Worm (Caenorhabditis elegans) whole organism, late embryonic: ENCODE data around the gene fbxa-18.

Experiments
- F13H6.1 ChIP-seq: sonication (generic microtip); optimal IDR thresholded peaks from 2 replicates; lab custom pipeline; 2016; ENCODE audit warnings: missing genetic modification characterization, missing compliant biosample characterization
- K02D7.2 ChIP-seq: sonication (generic microtip); optimal IDR thresholded peaks from 2 replicates; lab custom pipeline; 2017; ENCODE audit warnings: mild to moderate bottlenecking, missing genetic modification characterization, missing compliant biosample characterization
- T23F11.4 ChIP-seq: fragments of 200-800 bp; sonication (Bioruptor generic); optimal IDR thresholded peaks from 2 replicates; lab custom pipeline; 2018; ENCODE audit warnings: mild to moderate bottlenecking, missing genetic modification characterization, missing compliant biosample characterization
- ahr-1 ChIP-seq: sonication (generic microtip); optimal IDR thresholded peaks from 2 replicates; lab custom pipeline; 2016; ENCODE audit warnings: missing genetic modification characterization, missing compliant biosample characterization
- ama-1 ChIP-seq: fragments of 150-350 bp; optimal IDR thresholded peaks from 2 replicates; lab custom pipeline; 2014
- ceh-14 ChIP-seq: sonication (generic microtip); optimal IDR thresholded peaks from 2 replicates; lab custom pipeline; 2016; ENCODE audit warnings: missing genotype, missing genetic modification characterization, missing compliant biosample characterization
- ceh-24 ChIP-seq: sonication (generic microtip); optimal IDR thresholded peaks from 2 replicates; lab custom pipeline; 2016; ENCODE audit warnings: mild to moderate bottlenecking, missing genetic modification characterization, missing compliant biosample characterization
- ceh-34 ChIP-seq: sonication (generic microtip); optimal IDR thresholded peaks from 2 replicates; lab custom pipeline; 2016; ENCODE audit warnings: mild to moderate bottlenecking, missing genetic modification characterization, missing compliant biosample characterization
- ceh-48 ChIP-seq: sonication (generic microtip); optimal IDR thresholded peaks from 2 replicates; lab custom pipeline; 2016; ENCODE audit warnings: missing genetic modification characterization, inconsistent platforms, missing compliant biosample characterization
- ceh-6 ChIP-seq: fragments of 200-800 bp; sonication (Bioruptor generic); optimal IDR thresholded peaks from 2 replicates; lab custom pipeline; 2018; ENCODE audit warnings: mild to moderate bottlenecking, missing genetic modification characterization, missing compliant biosample characterization
- ceh-9 ChIP-seq: sonication (generic microtip); optimal IDR thresholded peaks from 2 replicates; lab custom pipeline; 2016; ENCODE audit warnings: mild to moderate bottlenecking, missing genetic modification characterization, inconsistent platforms, missing compliant biosample characterization
- che-1 ChIP-seq: sonication (generic microtip); optimal IDR thresholded peaks from 2 replicates; lab custom pipeline; 2016; ENCODE audit warnings: mild to moderate bottlenecking, missing genetic modification characterization, missing compliant biosample characterization
- dmd-4 ChIP-seq: sonication (generic microtip); optimal IDR thresholded peaks from 2 replicates; lab custom pipeline; 2016; ENCODE audit warnings: borderline replicate concordance, missing genetic modification characterization, missing compliant biosample characterization
- dve-1 ChIP-seq: sonication (generic microtip); optimal IDR thresholded peaks from 2 replicates; lab custom pipeline; 2017; ENCODE audit warnings: antibody characterized with exemption, mild to moderate bottlenecking, missing genetic modification characterization, missing compliant biosample characterization
- elt-2 ChIP-seq: sonication (generic microtip); optimal IDR thresholded peaks from 2 replicates; lab custom pipeline; 2016; ENCODE audit warnings: missing genetic modification reagents, missing genetic modification characterization, missing compliant biosample characterization
- fkh-10 ChIP-seq: fragments of 150-350 bp; optimal IDR thresholded peaks from 2 replicates; lab custom pipeline; 2014; ENCODE audit warnings: missing biosample characterization, missing genetic modification reagents, missing genetic modification characterization
- fkh-6 ChIP-seq: sonication (generic microtip); optimal IDR thresholded peaks from 2 replicates; lab custom pipeline; 2016; ENCODE audit warnings: missing genetic modification characterization, missing compliant biosample characterization
- hlh-15 ChIP-seq: sonication (generic microtip); optimal IDR thresholded peaks from 2 replicates; lab custom pipeline; 2016; ENCODE audit warnings: missing genetic modification characterization, missing compliant biosample characterization
- hlh-30 ChIP-seq: sonication (generic microtip); optimal IDR thresholded peaks from 2 replicates; lab custom pipeline; 2017; ENCODE audit warnings: antibody characterized with exemption, missing genetic modification characterization, missing compliant biosample characterization; ENCODE audit not compliant: insufficient read depth
- hlh-8 ChIP-seq: sonication (generic microtip); optimal IDR thresholded peaks from 2 replicates; lab custom pipeline; 2016; ENCODE audit warnings: missing genotype, missing genetic modification characterization, missing compliant biosample characterization
- lim-6 ChIP-seq: sonication (generic microtip); optimal IDR thresholded peaks from 2 replicates; lab custom pipeline; 2016; ENCODE audit warnings: missing genetic modification characterization, missing compliant biosample characterization
- lin-11 ChIP-seq: fragments of 200-800 bp; sonication (Bioruptor generic); optimal IDR thresholded peaks from 2 replicates; lab custom pipeline; 2018; ENCODE audit warnings: mild to moderate bottlenecking, missing genetic modification characterization, missing compliant biosample characterization
- madf-2 ChIP-seq: sonication (generic microtip); optimal IDR thresholded peaks from 2 replicates; lab custom pipeline; 2017; ENCODE audit warnings: missing genetic modification characterization, missing compliant biosample characterization
- nfya-1 ChIP-seq: sonication (generic microtip); optimal IDR thresholded peaks from 2 replicates; lab custom pipeline; 2017; ENCODE audit warnings: missing genetic modification characterization, mild to moderate bottlenecking, missing compliant biosample characterization, antibody characterized with exemption, moderate library complexity
- nhr-11 ChIP-seq: fragments of 150-350 bp; optimal IDR thresholded peaks from 2 replicates; lab custom pipeline; 2014; ENCODE audit warnings: missing biosample characterization, missing genetic modification characterization
- nhr-232 ChIP-seq: sonication (generic microtip); optimal IDR thresholded peaks from 2 replicates; lab custom pipeline; 2016; ENCODE audit warnings: missing genetic modification characterization, missing compliant biosample characterization
- npax-4 ChIP-seq: sonication (generic microtip); optimal IDR thresholded peaks from 2 replicates; lab custom pipeline; 2016; ENCODE audit warnings: missing genetic modification characterization, missing compliant biosample characterization
- odd-2 ChIP-seq: sonication (generic microtip); optimal IDR thresholded peaks from 2 replicates; lab custom pipeline; 2017; ENCODE audit warnings: antibody characterized with exemption, mild to moderate bottlenecking, missing genetic modification characterization, missing compliant biosample characterization
- pag-3 ChIP-seq: sonication (generic microtip); optimal IDR thresholded peaks from 2 replicates; lab custom pipeline; 2016; ENCODE audit warnings: missing compliant biosample characterization, missing genetic modification characterization, borderline replicate concordance
- pha-2 ChIP-seq: sonication (generic microtip); optimal IDR thresholded peaks from 2 replicates; lab custom pipeline; 2017; ENCODE audit warnings: mild to moderate bottlenecking, missing genetic modification characterization, missing compliant biosample characterization
- pha-4 ChIP-seq: fragments of 150-350 bp; optimal IDR thresholded peaks from 2 replicates; lab custom pipeline; 2018; ENCODE audit warnings: missing biosample characterization, missing genetic modification reagents, missing genetic modification characterization
- pqm-1 ChIP-seq: sonication (generic microtip); optimal IDR thresholded peaks from 2 replicates; lab custom pipeline; 2016; ENCODE audit warnings: missing genetic modification characterization, missing compliant biosample characterization
- pros-1 ChIP-seq: fragments of 150-350 bp; optimal IDR thresholded peaks from 2 replicates; lab custom pipeline; 2014; ENCODE audit warnings: missing biosample characterization, missing genetic modification reagents, missing genetic modification characterization
- ref-2 ChIP-seq: sonication (generic microtip); optimal IDR thresholded peaks from 2 replicates; lab custom pipeline; 2016; ENCODE audit warnings: missing genetic modification characterization, missing compliant biosample characterization
- sdc-2 ChIP-seq: sonication (generic microtip); optimal IDR thresholded peaks from 2 replicates; lab custom pipeline; 2016; ENCODE audit warnings: missing genotype, missing genetic modification characterization, missing compliant biosample characterization
- syd-9 ChIP-seq: sonication (generic microtip); optimal IDR thresholded peaks from 2 replicates; lab custom pipeline; 2016; ENCODE audit warnings: mild to moderate bottlenecking, missing genetic modification characterization, moderate library complexity, missing compliant biosample characterization
- tbx-2 ChIP-seq: sonication (generic microtip); optimal IDR thresholded peaks from 2 replicates; lab custom pipeline; 2016; ENCODE audit warnings: missing genetic modification characterization, missing compliant biosample characterization
- tbx-7 ChIP-seq: sonication (generic microtip); optimal IDR thresholded peaks from 2 replicates; lab custom pipeline; 2016; ENCODE audit warnings: missing genotype, missing genetic modification characterization, missing compliant biosample characterization
- unc-3 ChIP-seq, 2 experiments: fragments of 200-800 bp in 1 of 2; sonication (Bioruptor generic) in 1 of 2; sonication (generic microtip) in 1 of 2; conservative IDR thresholded peaks in 1 of 2; optimal IDR thresholded peaks in 1 of 2; 2 replicates each; pipeline versions ENCODE4 v1.3.6 to Lab custom; 2016 to 2022; ENCODE audit warnings: missing compliant biosample characterization in 2 of 2, missing genetic modification characterization in 2 of 2, missing genetic modification reagents in 1 of 2
- unc-42 ChIP-seq: sonication (generic microtip); optimal IDR thresholded peaks from 2 replicates; lab custom pipeline; 2016; ENCODE audit warnings: missing genotype, missing genetic modification characterization, missing compliant biosample characterization
- unc-55 ChIP-seq: sonication (generic microtip); optimal IDR thresholded peaks from 2 replicates; lab custom pipeline; 2017; ENCODE audit warnings: missing biosample characterization, missing genetic modification reagents, missing genetic modification characterization
- unc-86 ChIP-seq: sonication (generic microtip); optimal IDR thresholded peaks from 2 replicates; lab custom pipeline; 2016; ENCODE audit warnings: missing genetic modification characterization, missing compliant biosample characterization
- zip-5 ChIP-seq: sonication (generic microtip); optimal IDR thresholded peaks from 2 replicates; lab custom pipeline; 2016; ENCODE audit warnings: missing genetic modification characterization, missing compliant biosample characterization
- ztf-16 ChIP-seq: sonication (generic microtip); optimal IDR thresholded peaks from 2 replicates; lab custom pipeline; 2017; ENCODE audit warnings: missing genetic modification characterization, missing compliant biosample characterization

Gene fbxa-18

DNA sequence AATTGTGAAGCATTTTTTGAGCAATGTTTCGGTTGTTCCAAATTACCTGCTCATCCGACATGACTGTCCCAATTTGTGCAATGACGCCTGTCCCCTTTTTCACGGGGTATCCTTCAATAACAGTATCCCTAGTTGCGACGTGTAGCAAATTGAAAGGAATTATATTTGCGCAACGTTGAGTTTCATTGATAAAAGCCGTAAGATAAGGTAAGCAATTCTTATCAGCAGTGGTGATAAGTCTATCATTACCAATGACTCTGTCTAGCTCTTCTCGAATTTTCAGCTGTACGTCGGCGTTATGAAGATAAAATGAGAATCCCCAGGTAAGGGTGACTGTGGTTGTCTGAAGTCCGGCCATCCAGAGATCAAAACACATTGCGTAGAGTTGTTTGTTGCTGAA lies 31.6 kb downstream of the fbxa-18 start:
- TF ChIP-seq elt-2 (tag; lab: Kevin White, UChicago) (peak; percentile 93), che-1 (no peak)

DNA sequence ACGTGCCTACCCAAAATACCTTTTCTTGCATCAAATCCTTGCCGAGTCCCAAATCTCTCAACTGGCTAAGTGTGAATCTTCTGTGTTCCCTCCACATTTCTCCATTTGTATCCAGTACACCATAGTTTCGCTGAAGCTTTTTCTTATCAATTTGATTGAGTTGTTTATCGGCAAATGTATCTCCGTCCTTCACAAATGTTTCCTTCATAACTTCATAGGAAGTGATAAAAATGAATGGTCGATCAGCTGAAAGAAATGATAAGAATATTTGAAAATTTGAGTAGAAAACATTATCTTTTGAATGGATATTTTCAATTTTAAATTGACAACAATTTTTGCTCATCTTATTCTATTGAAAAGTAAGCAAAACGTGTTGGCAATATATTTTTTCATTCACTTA lies 32.8 kb downstream of the fbxa-18 start:
- TF ChIP-seq pros-1 (tag; lab: Kevin White, UChicago) = no peak
- TF ChIP-seq elt-2 (tag; lab: Kevin White, UChicago) = peak; percentile 65

- TF ChIP-seq ref-2 (tag; lab: Kevin White, UChicago) (no peak), fkh-10 (no peak), syd-9 (tag; lab: Kevin White, UChicago) (no peak), ceh-14 (tag; lab: Kevin White, UChicago) (no peak), ceh-24 (tag; lab: Kevin White, UChicago) (no peak), pqm-1 (no peak), pha-4 (no peak), lin-11 (tag; lab: Kevin White, UChicago) (no peak), nfya-1 (tag; lab: Kevin White, UChicago) (no peak), hlh-30 (no peak), nhr-11 (tag; lab: Kevin White, UChicago) (no peak), ceh-9 (tag; lab: Kevin White, UChicago) (no peak), ama-1 (lab: Kevin White, UChicago) (no peak), pha-2 (tag; lab: Kevin White, UChicago) (no peak), unc-86 (tag; lab: Kevin White, UChicago) (no peak), tbx-7 (tag; lab: Kevin White, UChicago) (no peak), unc-55 (GFP tag; lab: Kevin White, UChicago) (no peak), sdc-2 (tag; lab: Kevin White, UChicago) (no peak), pag-3 (tag; lab: Kevin White, UChicago) (no peak), dve-1 (tag; lab: Kevin White, UChicago) (no peak)
These were observed 33.3 kb downstream of the fbxa-18 start, which contains the start of gene cyp-33D1 for ce11 chrV:16175757-16176156. Gene cyp-33D1 (minus strand): TSS chrV:16175857.

- TF ChIP-seq lim-6 (tag; lab: Kevin White, UChicago) (no peak), zip-5 (tag; lab: Kevin White, UChicago) (no peak), T23F11.4 (no peak), dmd-4 (tag; lab: Kevin White, UChicago) (no peak), npax-4 (tag; lab: Kevin White, UChicago) (no peak), nfya-1 (tag; lab: Kevin White, UChicago) (no peak), madf-2 (tag; lab: Kevin White, UChicago) (no peak), odd-2 (no peak), hlh-15 (tag; lab: Kevin White, UChicago) (no peak), tbx-2 (no peak), dve-1 (tag; lab: Kevin White, UChicago) (no peak), ceh-6 (GFP tag; lab: Kevin White, UChicago) (no peak), ahr-1 (tag; lab: Kevin White, UChicago) (no peak)
These were observed 37.9 kb downstream of the fbxa-18 start, which contains the start of gene str-106 for ce11 chrV:16180350-16180749. Gene str-106 (plus strand): TSS chrV:16180650.

DNA sequence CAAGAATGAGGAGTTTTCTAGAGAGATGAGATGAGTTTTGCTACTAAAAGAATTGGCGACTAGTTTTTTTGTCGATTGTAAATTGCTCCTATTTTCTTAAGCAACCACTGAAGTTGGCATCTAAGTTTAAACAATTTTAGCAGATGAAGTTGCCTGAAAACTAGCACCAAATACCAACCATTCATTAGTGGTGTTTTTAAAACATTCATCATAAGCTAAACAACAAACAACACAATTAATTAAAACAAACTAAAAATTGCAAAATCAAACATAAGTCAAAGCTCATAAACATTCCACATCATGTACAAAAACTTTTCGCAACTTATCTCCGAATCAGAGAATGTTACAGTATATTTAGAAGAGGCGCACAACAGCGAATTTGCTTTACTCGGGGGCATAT lies 39.6 kb downstream of the fbxa-18 start, which contains the start of gene srz-13:
TSS of gene srz-13 (plus strand) at position 301 of the 400 bp plus-strand sequence.
- TF ChIP-seq nhr-232 (tag; lab: Kevin White, UChicago) (no peak), pha-4 (no peak), ceh-48 (tag; lab: Kevin White, UChicago) (no peak), hlh-8 (tag; lab: Kevin White, UChicago) (no peak), syd-9 (tag; lab: Kevin White, UChicago) (no peak), ahr-1 (tag; lab: Kevin White, UChicago) (no peak), fkh-6 (tag; lab: Kevin White, UChicago) (no peak), F13H6.1 (tag; lab: Kevin White, UChicago) (no peak), pros-1 (tag; lab: Kevin White, UChicago) (no peak), unc-42 (no peak), K02D7.2 (no peak), unc-3 (GFP tag; conservative IDR thresholded peaks at IDR 0.05; lab: Robert Waterston, UW) (no peak), unc-3 (tag; optimal IDR thresholded peaks at IDR 0.05; lab: Kevin White, UChicago) (no peak), ztf-16 (no peak), ceh-34 (no peak), tbx-2 (no peak), unc-86 (tag; lab: Kevin White, UChicago) (no peak), zip-5 (tag; lab: Kevin White, UChicago) (no peak), pha-2 (tag; lab: Kevin White, UChicago) (no peak), T23F11.4 (no peak), ama-1 (lab: Kevin White, UChicago) (no peak)
- TF ChIP-seq, all 69 proteins: peak for 0
